Fruit fly (Drosophila melanogaster) whole organism, embryonic: Measurements from ENCODE around the gene CG14694.
A peak's percentile ranks its signal among the peaks of the same experiment; 100 is the strongest.

Experiments used
- Atf6 ChIP-seq: fragments of 200-800 bp; sonication (Bioruptor generic); IDR thresholded peaks from 2 replicates; pipeline ENCODE4 v1.3.6; 2022; ENCODE audit warnings: missing biosample characterization, missing genetic modification characterization
- C15 ChIP-seq: fragments of 200-800 bp; sonication (Bioruptor generic); IDR thresholded peaks from 3 replicates; pipeline ENCODE4 v1.3.6; 2022; ENCODE audit warnings: missing biosample characterization, missing genetic modification characterization
- CG11456 ChIP-seq: fragments of 200-800 bp; sonication (Bioruptor generic); IDR thresholded peaks from 3 replicates; pipeline ENCODE4 v1.3.6; 2022; ENCODE audit warnings: missing biosample characterization, missing genetic modification characterization
- CG12391 ChIP-seq: fragments of 200-800 bp; sonication (Bioruptor generic); optimal IDR thresholded peaks from 3 replicates; lab custom pipeline; 2018; ENCODE audit warnings: missing biosample characterization, mild to moderate bottlenecking, missing genetic modification characterization, moderate library complexity
- CG13424 ChIP-seq: fragments of 200-800 bp; sonication (Bioruptor generic); optimal IDR thresholded peaks from 2 replicates; lab custom pipeline; 2019; ENCODE audit warnings: missing biosample characterization, mild to moderate bottlenecking, missing genetic modification characterization, moderate library complexity
- CG13624 ChIP-seq: fragments of 200-800 bp; sonication (Bioruptor generic); optimal IDR thresholded peaks from 2 replicates; lab custom pipeline; 2016; ENCODE audit warnings: missing biosample characterization, missing genetic modification characterization
- CG14050 ChIP-seq: fragments of 200-800 bp; sonication (Bioruptor generic); IDR thresholded peaks from 3 replicates; pipeline ENCODE4 v1.3.6; 2022; ENCODE audit warnings: missing biosample characterization, missing genetic modification characterization
- CG14710 ChIP-seq: fragments of 200-800 bp; sonication (Bioruptor generic); optimal IDR thresholded peaks from 3 replicates; lab custom pipeline; 2019; ENCODE audit warnings: missing biosample characterization, mild to moderate bottlenecking, missing genetic modification characterization, moderate library complexity
- CG1603 ChIP-seq: fragments of 200-800 bp; sonication (Bioruptor generic); optimal IDR thresholded peaks from 2 replicates; lab custom pipeline; 2019; ENCODE audit warnings: missing biosample characterization, mild to moderate bottlenecking, missing genetic modification characterization, moderate library complexity
- CG1647 ChIP-seq: fragments of 200-800 bp; sonication (Bioruptor generic); optimal IDR thresholded peaks from 3 replicates; lab custom pipeline; 2016; ENCODE audit warnings: missing biosample characterization, missing genetic modification characterization
- CG18262 ChIP-seq: fragments of 200-800 bp; optimal IDR thresholded peaks from 3 replicates; lab custom pipeline; 2019; ENCODE audit warnings: missing biosample characterization, mild to moderate bottlenecking, missing genetic modification characterization, moderate library complexity
- CG30431 ChIP-seq: fragments of 200-800 bp; sonication (Bioruptor generic); optimal IDR thresholded peaks from 2 replicates; lab custom pipeline; 2017; ENCODE audit warnings: missing biosample characterization, missing genetic modification characterization
- CG31224 ChIP-seq: fragments of 200-800 bp; sonication (Bioruptor generic); IDR thresholded peaks from 2 replicates; pipeline ENCODE4 v1.3.6; 2022; ENCODE audit warnings: missing biosample characterization, missing genetic modification characterization
- CG33213 ChIP-seq: fragments of 200-800 bp; sonication (Bioruptor generic); optimal IDR thresholded peaks from 3 replicates; lab custom pipeline; 2016; ENCODE audit warnings: missing biosample characterization, missing genetic modification characterization
- CG3407 ChIP-seq: fragments of 200-800 bp; sonication (Bioruptor generic); optimal IDR thresholded peaks from 2 replicates; lab custom pipeline; 2018; ENCODE audit warnings: missing biosample characterization, mild to moderate bottlenecking, missing genetic modification characterization
- CG34422 ChIP-seq: fragments of 200-800 bp; sonication (Bioruptor generic); IDR thresholded peaks from 3 replicates; pipeline ENCODE4 v1.3.6; 2022; ENCODE audit warnings: missing biosample characterization, missing genetic modification characterization
- CG3726 ChIP-seq: fragments of 200-800 bp; sonication (Bioruptor generic); IDR thresholded peaks from 3 replicates; pipeline ENCODE4, ENCODE4 v1.3.6; 2022; ENCODE audit warnings: missing biosample characterization, missing genetic modification characterization
- CG8765 ChIP-seq: fragments of 200-800 bp; sonication (Bioruptor generic); IDR thresholded peaks from 2 replicates; pipeline ENCODE4 v1.3.6; 2022; ENCODE audit warnings: missing biosample characterization, missing genetic modification characterization
- CTCF ChIP-seq: fragments of 200-800 bp; sonication (Bioruptor generic); optimal IDR thresholded peaks from 2 replicates; lab custom pipeline; 2017; ENCODE audit warnings: missing biosample characterization, mild to moderate bottlenecking, missing genetic modification characterization, moderate library complexity
- Dad ChIP-seq: fragments of 200-800 bp; sonication (Bioruptor generic); optimal IDR thresholded peaks from 3 replicates; lab custom pipeline; 2016; ENCODE audit warnings: missing biosample characterization, missing genetic modification characterization
- Dp ChIP-seq: fragments of 200-800 bp; sonication (Bioruptor generic); optimal IDR thresholded peaks from 2 replicates; lab custom pipeline; 2018; ENCODE audit warnings: missing biosample characterization, mild to moderate bottlenecking, missing genetic modification characterization, moderate library complexity
- Ets97D ChIP-seq: fragments of 200-800 bp; sonication (Bioruptor generic); optimal IDR thresholded peaks from 3 replicates; lab custom pipeline; 2016; ENCODE audit warnings: missing biosample characterization, missing genetic modification characterization
- Jarid2 ChIP-seq: fragments of 200-800 bp; sonication (Bioruptor generic); optimal IDR thresholded peaks from 3 replicates; lab custom pipeline; 2017; ENCODE audit warnings: mild to moderate bottlenecking, missing biosample characterization, missing genetic modification reagents, missing genetic modification characterization
- PHDP ChIP-seq: fragments of 200-800 bp; sonication (Bioruptor generic); optimal IDR thresholded peaks from 3 replicates; lab custom pipeline; 2018; ENCODE audit warnings: missing biosample characterization, mild to moderate bottlenecking, missing genetic modification characterization, moderate library complexity
- Sry-β ChIP-seq: fragments of 200-800 bp; sonication (Bioruptor generic); optimal IDR thresholded peaks from 2 replicates; lab custom pipeline; 2018; ENCODE audit warnings: missing biosample characterization, mild to moderate bottlenecking, missing genetic modification characterization, moderate library complexity
- Sry-δ ChIP-seq: fragments of 200-800 bp; sonication (Bioruptor generic); optimal IDR thresholded peaks from 2 replicates; lab custom pipeline; 2016; ENCODE audit warnings: missing biosample characterization, missing genetic modification characterization
- Usf ChIP-seq: fragments of 200-800 bp; sonication (Bioruptor generic); optimal IDR thresholded peaks from 2 replicates; lab custom pipeline; 2017; ENCODE audit warnings: missing genotype, missing biosample characterization, missing genetic modification characterization
- ara ChIP-seq: fragments of 200-800 bp; sonication (Bioruptor generic); IDR thresholded peaks from 2 replicates; pipeline ENCODE4 v1.3.6; 2022; ENCODE audit warnings: missing biosample characterization, missing genetic modification characterization
- bowl ChIP-seq: fragments of 200-800 bp; sonication (Bioruptor generic); IDR thresholded peaks from 2 replicates; pipeline ENCODE4 v1.3.6; 2022; ENCODE audit warnings: missing biosample characterization, missing genetic modification characterization
- cato ChIP-seq: fragments of 200-800 bp; sonication (Bioruptor generic); optimal IDR thresholded peaks from 2 replicates; lab custom pipeline; 2016; ENCODE audit warnings: missing biosample characterization, missing genetic modification characterization, borderline replicate concordance
- chn ChIP-seq: fragments of 200-800 bp; sonication (Bioruptor generic); optimal IDR thresholded peaks from 2 replicates; lab custom pipeline; 2016; ENCODE audit warnings: missing biosample characterization, missing genetic modification characterization
- ci ChIP-seq: fragments of 200-800 bp; sonication (Bioruptor generic); IDR thresholded peaks from 3 replicates; pipeline ENCODE4 v1.3.6; 2022; ENCODE audit warnings: missing biosample characterization, missing genetic modification characterization
- gro ChIP-seq: fragments of 200-800 bp; sonication (Bioruptor generic); optimal IDR thresholded peaks from 2 replicates; lab custom pipeline; 2016; ENCODE audit warnings: missing biosample characterization, missing genetic modification characterization
- hkb ChIP-seq, 2 experiments: fragments of 200-800 bp in 1 of 2; fragments of >200 bp in 1 of 2; sonication (Bioruptor generic) in 1 of 2; IDR thresholded peaks in 1 of 2; optimal IDR thresholded peaks in 1 of 2; 2 replicates each; pipeline versions ENCODE4 v1.3.6 to Lab custom; 2017 to 2022; ENCODE audit warnings: missing biosample characterization in 1 of 2, missing genetic modification characterization in 1 of 2
- ken ChIP-seq: fragments of 200-800 bp; sonication (Bioruptor generic); IDR thresholded peaks from 3 replicates; pipeline ENCODE4 v1.3.6; 2022; ENCODE audit warnings: missing biosample characterization, missing genetic modification characterization
- lbe ChIP-seq: fragments of 200-800 bp; sonication (Bioruptor generic); optimal IDR thresholded peaks from 2 replicates; lab custom pipeline; 2016; ENCODE audit warnings: missing biosample characterization, mild to moderate bottlenecking, missing genetic modification characterization
- lmd ChIP-seq: fragments of 200-800 bp; sonication (Bioruptor generic); IDR thresholded peaks from 2 replicates; pipeline ENCODE4 v1.3.6; 2022; ENCODE audit warnings: missing biosample characterization, missing genetic modification characterization
- lola ChIP-seq, 3 experiments: fragments of >200 bp in 2 of 3; fragments of 200-800 bp in 1 of 3; sonication (Bioruptor generic) in 1 of 3; optimal IDR thresholded peaks; 2 replicates each; lab custom pipeline; 2017 to 2019; ENCODE audit warnings: missing biosample characterization in 3 of 3, missing genetic modification characterization in 3 of 3, mild to moderate bottlenecking in 1 of 3, moderate library complexity in 1 of 3
- otp ChIP-seq: fragments of 200-800 bp; sonication (Bioruptor generic); IDR thresholded peaks from 3 replicates; pipeline ENCODE4, ENCODE4 v1.3.6; 2022; ENCODE audit warnings: missing biosample characterization, missing genetic modification characterization
- pros ChIP-seq: fragments of 200-800 bp; sonication (Bioruptor generic); optimal IDR thresholded peaks from 3 replicates; lab custom pipeline; 2019; ENCODE audit warnings: missing biosample characterization, mild to moderate bottlenecking, missing genetic modification characterization, moderate library complexity
- row ChIP-seq: fragments of 200-800 bp; sonication (Bioruptor generic); IDR thresholded peaks from 3 replicates; pipeline ENCODE4 v1.3.6; 2022; ENCODE audit warnings: missing biosample characterization, missing genetic modification characterization
- so ChIP-seq: fragments of 200-800 bp; sonication (Bioruptor generic); IDR thresholded peaks from 3 replicates; pipeline ENCODE4 v1.3.6; 2022; ENCODE audit warnings: missing biosample characterization, missing genetic modification characterization
- sob ChIP-seq: fragments of 200-800 bp; sonication (Bioruptor generic); IDR thresholded peaks from 2 replicates; pipeline ENCODE4 v1.3.6; 2022; ENCODE audit warnings: missing biosample characterization, missing genetic modification characterization
- stwl ChIP-seq: fragments of 200-800 bp; sonication (Bioruptor generic); optimal IDR thresholded peaks from 3 replicates; lab custom pipeline; 2018; ENCODE audit warnings: missing biosample characterization, mild to moderate bottlenecking, missing genetic modification characterization, moderate library complexity
- sug ChIP-seq: fragments of 200-800 bp; optimal IDR thresholded peaks from 2 replicates; lab custom pipeline; 2019; ENCODE audit warnings: missing biosample characterization, mild to moderate bottlenecking, missing genetic modification characterization, moderate library complexity
- tin ChIP-seq: fragments of 200-800 bp; sonication (Bioruptor generic); optimal IDR thresholded peaks from 3 replicates; lab custom pipeline; 2016; ENCODE audit warnings: missing biosample characterization, missing genetic modification characterization
- unc-4 ChIP-seq: fragments of 200-800 bp; sonication (Bioruptor generic); IDR thresholded peaks from 2 replicates; pipeline ENCODE4 v1.3.6; 2022; ENCODE audit warnings: missing biosample characterization, missing genetic modification characterization; ENCODE audit not compliant: partially characterized antibody
- vnd ChIP-seq: fragments of 200-800 bp; sonication (Bioruptor generic); IDR thresholded peaks from 3 replicates; pipeline ENCODE4 v1.3.6; 2022; ENCODE audit warnings: missing biosample characterization, missing genetic modification characterization; ENCODE audit not compliant: partially characterized antibody
- zen2 ChIP-seq: fragments of 200-800 bp; sonication (Bioruptor generic); IDR thresholded peaks from 3 replicates; pipeline ENCODE4 v1.3.6; 2022; ENCODE audit warnings: missing biosample characterization, missing genetic modification characterization; ENCODE audit not compliant: partially characterized antibody

The CG14694 gene

DNA sequence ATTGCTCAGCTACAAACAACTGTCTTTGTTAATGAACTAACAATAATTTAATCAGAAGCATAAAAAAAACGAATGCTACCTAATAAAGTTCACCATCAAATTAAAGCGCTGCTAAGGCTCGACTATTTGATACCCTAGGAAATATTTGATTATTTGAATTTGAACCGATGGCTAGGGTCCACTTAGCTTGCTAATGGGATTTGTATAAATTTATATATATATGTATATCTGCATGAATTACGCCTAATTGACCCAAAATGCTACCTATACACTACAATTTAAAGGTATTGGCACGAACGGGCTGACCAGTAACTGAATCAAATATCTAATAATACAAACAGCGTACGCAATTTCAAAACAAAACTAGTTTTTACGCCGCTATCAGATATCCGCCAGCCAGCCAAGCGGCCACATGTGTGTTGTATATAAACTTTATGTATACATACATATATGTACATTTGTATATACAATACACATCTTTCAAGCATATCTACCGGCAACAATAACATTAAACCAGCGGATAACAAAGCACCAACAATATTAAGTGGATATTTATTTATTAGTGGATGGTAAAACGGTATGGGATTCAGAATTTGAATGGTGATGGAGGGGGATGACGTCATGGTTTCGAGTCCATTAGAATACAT is 24.5 kb upstream of the CG14694 start (continued):
- TF ChIP-seq Dp (GFP tag; lab: Kevin White, UChicago) (no peak), CG1603 (tag; lab: Kevin White, UChicago) (peak; percentile 58), CG30431 (no peak), Jarid2 (GFP tag; lab: Kevin White, UChicago) (peak; percentile 22), vnd (GFP tag; lab: Robert Waterston, UW) (no peak), bowl (GFP tag; lab: Robert Waterston, UW) (peak; percentile 64; the same call in 1 of the 2 replicates), cato (GFP tag; lab: Kevin White, UChicago) (no peak), C15 (GFP tag; lab: Robert Waterston, UW) (0 out of 3 replicates have a peak, but pooled peaks have one; percentile 61), CG14050 (peak; percentile 67), ken (GFP tag; lab: Robert Waterston, UW) (peak; percentile 79; the same call in 2 of the 3 replicates), CG33213 (GFP tag; lab: Kevin White, UChicago) (peak; percentile 22), CG14710 (tag; lab: Kevin White, UChicago) (peak; percentile 15), PHDP (peak; percentile 76), Sry-β (no peak), sug (tag; lab: Kevin White, UChicago) (no peak), ara (peak; percentile 59; the same call in 1 of the 2 replicates), lbe (no peak), Sry-δ (GFP tag; lab: Kevin White, UChicago) (no peak), CG31224 (GFP tag; lab: Robert Waterston, UW) (peak; percentile 75), CG1647 (GFP tag; lab: Kevin White, UChicago) (peak; percentile 23), otp (peak; percentile 52; the same call in 1 of the 3 replicates), ci (peak; percentile 84; the same call in 2 of the 3 replicates), CG8765 (no peak), CG11456 (GFP tag; lab: Robert Waterston, UW) (peak; percentile 88), CG13624 (peak; percentile 34), CG3407 (GFP tag; lab: Kevin White, UChicago) (peak; percentile 9), CG3726 (GFP tag; lab: Robert Waterston, UW) (peak; percentile 63; the same call in 1 of the 3 replicates), hkb (optimal IDR thresholded peaks at IDR 0.05; lab: Kevin White, UChicago) (no peak), hkb (GFP tag; IDR thresholded peaks at IDR 0.05; lab: Robert Waterston, UW) (peak; percentile 91), sob (GFP tag; lab: Robert Waterston, UW) (peak; percentile 88)

- TF ChIP-seq CTCF (GFP tag; lab: Kevin White, UChicago): no peak
- peak; percentile 81 for TF ChIP-seq CG13624
- TF ChIP-seq CG34422 (GFP tag; lab: Robert Waterston, UW): peak; percentile 37; the same call in 1 of the 3 replicates
- TF ChIP-seq tin (GFP tag; lab: Kevin White, UChicago): peak; percentile 5
- TF ChIP-seq CG13424 (tag; lab: Kevin White, UChicago): peak; percentile 41
- TF ChIP-seq so: no peak
- TF ChIP-seq Ets97D (GFP tag; lab: Kevin White, UChicago): peak; percentile 51
- peak; percentile 29 for TF ChIP-seq Dad (GFP tag; lab: Kevin White, UChicago)
- peak; percentile 0 for TF ChIP-seq CG18262 (tag; lab: Kevin White, UChicago)
- no peak; the same call in 1 of the 2 replicates for TF ChIP-seq lmd (GFP tag; lab: Robert Waterston, UW)
- TF ChIP-seq row (GFP tag; lab: Robert Waterston, UW): peak; percentile 93
- peak; percentile 50; the same call in 1 of the 3 replicates for TF ChIP-seq zen2 (GFP tag; lab: Robert Waterston, UW)
- TF ChIP-seq gro (GFP tag; lab: Kevin White, UChicago): peak; percentile 63
- TF ChIP-seq chn (GFP tag; lab: Kevin White, UChicago): peak; percentile 29
- peak; percentile 90 for TF ChIP-seq pros (GFP tag; lab: Kevin White, UChicago)
- TF ChIP-seq stwl (tag; lab: Kevin White, UChicago): peak; percentile 36
- TF ChIP-seq unc-4 (GFP tag; lab: Robert Waterston, UW): peak; percentile 94
- no peak for TF ChIP-seq Atf6 (GFP tag; lab: Robert Waterston, UW)
- peak in 1 of 3 experiments; percentile 29 for TF ChIP-seq lola (GFP tag; optimal IDR thresholded peaks at IDR 0.05; lab: Kevin White, UChicago)
- peak; percentile 63 for TF ChIP-seq CG12391 (tag; lab: Kevin White, UChicago)
- no peak for TF ChIP-seq Usf
These were observed 22.4 kb upstream of the CG14694 start, which contains the start of gene Tpc1 for dm6 chr3R:10881824-10882559. Gene Tpc1, minus strand, starts transcription at chr3R:10882188.
